Fruit fly (Drosophila melanogaster) whole organism, embryonic: Measurements from ENCODE around the gene cbt.

Source experiments
- ATbp ChIP-seq: fragments of 200-800 bp; sonication (Bioruptor generic); optimal IDR thresholded peaks from 2 replicates; lab custom pipeline; 2017; ENCODE audit warnings: missing biosample characterization, mild to moderate bottlenecking, missing genetic modification characterization, missing genetic modification reagents
- CG10979 ChIP-seq: fragments of 200-800 bp; sonication (Bioruptor generic); optimal IDR thresholded peaks from 2 replicates; lab custom pipeline; 2018; ENCODE audit warnings: missing biosample characterization, mild to moderate bottlenecking, missing genetic modification characterization, moderate library complexity
- CG11398 ChIP-seq: fragments of 200-800 bp; sonication (Bioruptor generic); optimal IDR thresholded peaks from 2 replicates; lab custom pipeline; 2016; ENCODE audit warnings: missing biosample characterization, missing genetic modification characterization
- CG12236 ChIP-seq: fragments of 200-800 bp; sonication (Bioruptor generic); optimal IDR thresholded peaks from 2 replicates; lab custom pipeline; 2016; ENCODE audit warnings: missing biosample characterization, missing genetic modification characterization
- CG12659 ChIP-seq: fragments of 200-800 bp; sonication (Bioruptor generic); optimal IDR thresholded peaks from 3 replicates; lab custom pipeline; 2017; ENCODE audit warnings: mild to moderate bottlenecking, missing biosample characterization, missing genetic modification reagents, missing genetic modification characterization
- CG16863 ChIP-seq: fragments of 200-800 bp; sonication (Bioruptor generic); optimal IDR thresholded peaks from 3 replicates; lab custom pipeline; 2016; ENCODE audit warnings: missing biosample characterization, missing genetic modification characterization
- CG17912 ChIP-seq: fragments of 200-800 bp; sonication (Bioruptor generic); optimal IDR thresholded peaks from 2 replicates; lab custom pipeline; 2018; ENCODE audit warnings: missing biosample characterization, mild to moderate bottlenecking, missing genetic modification characterization
- CG18011 ChIP-seq: fragments of 200-800 bp; sonication (Bioruptor generic); optimal IDR thresholded peaks from 2 replicates; lab custom pipeline; 2017; ENCODE audit warnings: missing biosample characterization, missing genetic modification characterization, mild to moderate bottlenecking, moderate library complexity, missing genotype
- CG2120 ChIP-seq: fragments of 200-800 bp; sonication (Bioruptor generic); optimal IDR thresholded peaks from 3 replicates; lab custom pipeline; 2016; ENCODE audit warnings: missing biosample characterization, missing genetic modification characterization
- CG3281 ChIP-seq: fragments of 200-800 bp; sonication (Bioruptor generic); optimal IDR thresholded peaks from 3 replicates; lab custom pipeline; 2017; ENCODE audit warnings: missing biosample characterization, mild to moderate bottlenecking, missing genetic modification characterization
- CG3407 ChIP-seq: fragments of 200-800 bp; sonication (Bioruptor generic); optimal IDR thresholded peaks from 2 replicates; lab custom pipeline; 2018; ENCODE audit warnings: missing biosample characterization, mild to moderate bottlenecking, missing genetic modification characterization
- CG34224 ChIP-seq: fragments of 200-800 bp; sonication (Bioruptor generic); IDR thresholded peaks from 3 replicates; pipeline ENCODE4 v1.3.6; 2022; ENCODE audit warnings: missing biosample characterization, missing genetic modification characterization; ENCODE audit not compliant: partially characterized antibody
- CG3847 ChIP-seq: fragments of 200-800 bp; sonication (Bioruptor generic); IDR thresholded peaks from 2 replicates; pipeline ENCODE4 v1.3.6; 2022; ENCODE audit warnings: missing biosample characterization, missing genetic modification characterization
- CG6254 ChIP-seq: fragments of 200-800 bp; sonication (Bioruptor generic); optimal IDR thresholded peaks from 3 replicates; lab custom pipeline; 2017; ENCODE audit warnings: mild to moderate bottlenecking, missing biosample characterization, missing genetic modification reagents, missing genetic modification characterization
- CG6689 ChIP-seq: fragments of 200-800 bp; sonication (Bioruptor generic); IDR thresholded peaks from 2 replicates; pipeline ENCODE4 v1.3.6; 2022; ENCODE audit warnings: missing biosample characterization, missing genetic modification characterization
- CG8290 ChIP-seq, 3 experiments: fragments of 200-800 bp; sonication (Bioruptor generic); optimal IDR thresholded peaks; 2 replicates each; lab custom pipeline; 2016 to 2019; ENCODE audit warnings: missing biosample characterization in 3 of 3, missing genetic modification characterization in 3 of 3, mild to moderate bottlenecking in 2 of 3, moderate library complexity in 1 of 3
- Dek ChIP-seq: fragments of 200-800 bp; sonication (Bioruptor generic); optimal IDR thresholded peaks from 3 replicates; lab custom pipeline; 2019; ENCODE audit warnings: missing biosample characterization, mild to moderate bottlenecking, missing genetic modification characterization, moderate library complexity
- Dp ChIP-seq: fragments of 200-800 bp; sonication (Bioruptor generic); optimal IDR thresholded peaks from 2 replicates; lab custom pipeline; 2018; ENCODE audit warnings: missing biosample characterization, mild to moderate bottlenecking, missing genetic modification characterization, moderate library complexity
- Dref ChIP-seq: fragments of 200-800 bp; sonication (Bioruptor generic); IDR thresholded peaks from 2 replicates; pipeline ENCODE4 v1.3.6; 2022; ENCODE audit warnings: missing biosample characterization, missing genetic modification characterization
- Fer3 ChIP-seq: fragments of 200-800 bp; sonication (Bioruptor generic); optimal IDR thresholded peaks from 2 replicates; lab custom pipeline; 2018; ENCODE audit warnings: missing biosample characterization, mild to moderate bottlenecking, missing genetic modification characterization, moderate library complexity
- Hr51 ChIP-seq, 2 experiments: fragments of 200-800 bp; sonication (Bioruptor generic); optimal IDR thresholded peaks; 2 replicates in 1 of 2; 3 replicates in 1 of 2; lab custom pipeline; 2016 to 2018; ENCODE audit warnings: missing biosample characterization in 2 of 2, missing genetic modification characterization in 2 of 2, mild to moderate bottlenecking in 1 of 2, moderate library complexity in 1 of 2
- Hr78 ChIP-seq, 2 experiments: fragments of 200-800 bp in 1 of 2; fragments of >200 bp in 1 of 2; sonication (Bioruptor generic) in 1 of 2; optimal IDR thresholded peaks; 2 replicates each; lab custom pipeline; 2017 to 2019; ENCODE audit warnings: missing biosample characterization in 2 of 2, missing genetic modification characterization in 2 of 2, mild to moderate bottlenecking in 1 of 2, moderate library complexity in 1 of 2
- MESR4 ChIP-seq: fragments of 200-800 bp; sonication (Bioruptor generic); optimal IDR thresholded peaks from 2 replicates; lab custom pipeline; 2018; ENCODE audit warnings: missing biosample characterization, mild to moderate bottlenecking, missing genetic modification characterization, moderate library complexity
- Mrtf ChIP-seq: fragments of 200-800 bp; sonication (Bioruptor generic); IDR thresholded peaks from 3 replicates; pipeline ENCODE4 v1.3.6; 2022; ENCODE audit warnings: missing biosample characterization, missing genetic modification characterization
- Nf-YC ChIP-seq: fragments of 200-800 bp; optimal IDR thresholded peaks from 3 replicates; lab custom pipeline; 2019; ENCODE audit warnings: missing biosample characterization, mild to moderate bottlenecking, missing genetic modification characterization, moderate library complexity
- Xbp1 ChIP-seq: fragments of 200-800 bp; sonication (Bioruptor generic); optimal IDR thresholded peaks from 3 replicates; lab custom pipeline; 2016; ENCODE audit warnings: missing biosample characterization, mild to moderate bottlenecking, missing genetic modification characterization
- ap ChIP-seq: fragments of 200-800 bp; sonication (Bioruptor generic); IDR thresholded peaks from 2 replicates; pipeline ENCODE4 v1.3.6; 2022; ENCODE audit warnings: missing biosample characterization, missing genetic modification characterization
- ara ChIP-seq: fragments of 200-800 bp; sonication (Bioruptor generic); IDR thresholded peaks from 2 replicates; pipeline ENCODE4 v1.3.6; 2022; ENCODE audit warnings: missing biosample characterization, missing genetic modification characterization
- az2 ChIP-seq: fragments of 200-800 bp; sonication (Bioruptor generic); optimal IDR thresholded peaks from 3 replicates; lab custom pipeline; 2016; ENCODE audit warnings: missing biosample characterization, missing genetic modification characterization
- cad ChIP-seq: fragments of >200 bp; optimal IDR thresholded peaks from 2 replicates; lab custom pipeline; 2017; ENCODE audit warnings: missing biosample characterization, missing genetic modification characterization
- da ChIP-seq: fragments of 200-800 bp; sonication (Bioruptor generic); optimal IDR thresholded peaks from 2 replicates; lab custom pipeline; 2016; ENCODE audit warnings: missing biosample characterization, missing genetic modification characterization
- dmrt11E ChIP-seq: fragments of 200-800 bp; sonication (Bioruptor generic); optimal IDR thresholded peaks from 3 replicates; lab custom pipeline; 2018; ENCODE audit warnings: missing biosample characterization, mild to moderate bottlenecking, missing genetic modification characterization, moderate library complexity
- esg ChIP-seq: fragments of 200-800 bp; sonication (Bioruptor generic); conservative IDR thresholded peaks from 2 replicates; pipeline ENCODE4 v1.3.6; 2022; ENCODE audit warnings: missing biosample characterization, missing genetic modification characterization
- fd3F ChIP-seq: fragments of 200-800 bp; sonication (Bioruptor generic); optimal IDR thresholded peaks from 2 replicates; lab custom pipeline; 2018; ENCODE audit warnings: missing biosample characterization, mild to moderate bottlenecking, missing genetic modification characterization, moderate library complexity
- fu2 ChIP-seq: fragments of 200-800 bp; sonication (Bioruptor generic); optimal IDR thresholded peaks from 2 replicates; lab custom pipeline; 2016; ENCODE audit warnings: missing biosample characterization, missing genetic modification characterization
- gcm2 ChIP-seq: fragments of 200-800 bp; sonication (Bioruptor generic); optimal IDR thresholded peaks from 2 replicates; lab custom pipeline; 2016; ENCODE audit warnings: missing biosample characterization, missing genetic modification characterization
- gsb ChIP-seq: fragments of 200-800 bp; sonication (Bioruptor generic); IDR thresholded peaks from 2 replicates; pipeline ENCODE4 v1.3.6; 2022; ENCODE audit warnings: missing biosample characterization, missing genetic modification characterization
- lab ChIP-seq: fragments of 200-800 bp; sonication (Bioruptor generic); optimal IDR thresholded peaks from 3 replicates; lab custom pipeline; 2017; ENCODE audit warnings: missing biosample characterization, missing genetic modification characterization, mild to moderate bottlenecking, moderate library complexity, missing genetic modification reagents
- lilli ChIP-seq: fragments of 200-800 bp; sonication (Bioruptor generic); optimal IDR thresholded peaks from 3 replicates; lab custom pipeline; 2016; ENCODE audit warnings: missing biosample characterization, missing genetic modification characterization
- mirr ChIP-seq: fragments of 200-800 bp; sonication (Bioruptor generic); optimal IDR thresholded peaks from 3 replicates; lab custom pipeline; 2018; ENCODE audit warnings: missing biosample characterization, mild to moderate bottlenecking, missing genetic modification characterization
- org-1 ChIP-seq: fragments of 200-800 bp; sonication (Bioruptor generic); optimal IDR thresholded peaks from 2 replicates; lab custom pipeline; 2017; ENCODE audit warnings: missing biosample characterization, missing genetic modification characterization
- pho ChIP-seq: fragments of 200-800 bp; sonication (Bioruptor generic); optimal IDR thresholded peaks from 2 replicates; lab custom pipeline; 2016; ENCODE audit warnings: missing biosample characterization, missing genetic modification characterization
- pnt ChIP-seq: fragments of 200-800 bp; sonication (Bioruptor generic); optimal IDR thresholded peaks from 3 replicates; lab custom pipeline; 2016; ENCODE audit warnings: missing biosample characterization, missing genetic modification characterization
- repo ChIP-seq: fragments of 200-800 bp; sonication (Bioruptor generic); optimal IDR thresholded peaks from 2 replicates; lab custom pipeline; 2016; ENCODE audit warnings: missing biosample characterization, missing genetic modification characterization
- salm ChIP-seq: fragments of 200-800 bp; sonication (Bioruptor generic); optimal IDR thresholded peaks from 2 replicates; lab custom pipeline; 2018; ENCODE audit warnings: missing biosample characterization, mild to moderate bottlenecking, missing genetic modification characterization
- sens-2 ChIP-seq: fragments of 200-800 bp; sonication (Bioruptor generic); IDR thresholded peaks from 2 replicates; pipeline ENCODE4 v1.3.6; 2022; ENCODE audit warnings: missing biosample characterization, missing genetic modification characterization
- stc ChIP-seq: fragments of 200-800 bp; sonication (Bioruptor generic); IDR thresholded peaks from 2 replicates; pipeline ENCODE4 v1.3.6; 2022; ENCODE audit warnings: missing biosample characterization, missing genetic modification characterization
- sug ChIP-seq: fragments of 200-800 bp; optimal IDR thresholded peaks from 2 replicates; lab custom pipeline; 2019; ENCODE audit warnings: missing biosample characterization, mild to moderate bottlenecking, missing genetic modification characterization, moderate library complexity
- usp ChIP-seq: fragments of >200 bp; optimal IDR thresholded peaks from 2 replicates; lab custom pipeline; 2017; ENCODE audit warnings: missing biosample characterization, missing genetic modification characterization
- wor ChIP-seq: fragments of 200-800 bp; sonication (Bioruptor generic); IDR thresholded peaks from 2 replicates; pipeline ENCODE4 v1.3.6; 2022; ENCODE audit warnings: missing biosample characterization, missing genetic modification characterization

The cbt gene

DNA sequence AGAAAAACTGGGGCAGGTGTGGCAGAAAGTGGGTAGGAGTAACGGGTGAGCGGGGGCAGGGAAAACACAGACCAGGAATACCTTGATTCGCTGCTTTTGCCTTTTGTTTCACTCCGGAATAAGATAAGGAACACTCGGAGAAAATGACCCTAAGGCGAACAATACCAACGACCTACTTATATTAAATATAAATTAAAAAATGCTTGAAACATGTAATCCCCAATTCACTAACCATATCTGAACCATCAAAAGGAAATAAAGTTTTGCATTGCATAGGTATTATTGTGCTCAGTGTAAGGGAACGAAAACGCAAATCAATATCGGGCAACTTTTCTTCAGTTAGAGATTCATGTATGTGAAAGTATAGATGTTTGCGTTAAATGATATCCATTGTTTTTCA is 32.5 kb upstream of the cbt start (continued):
- no peak for TF ChIP-seq CG3281 (GFP tag; lab: Kevin White, UChicago)
- TF ChIP-seq stc (GFP tag; lab: Robert Waterston, UW) = peak; percentile 54; the same call in 1 of the 2 replicates
- TF ChIP-seq Dref (GFP tag; lab: Robert Waterston, UW) = no peak
- no peak for TF ChIP-seq CG18011
- TF ChIP-seq CG16863 = peak; percentile 21
- peak; percentile 71 for TF ChIP-seq ATbp
- TF ChIP-seq mirr (GFP tag; lab: Kevin White, UChicago) = no peak
- no peak for TF ChIP-seq CG11398 (GFP tag; lab: Kevin White, UChicago)
- peak; percentile 62 for TF ChIP-seq ap (GFP tag; lab: Robert Waterston, UW)
- TF ChIP-seq gsb (GFP tag; lab: Robert Waterston, UW) = no peak
- TF ChIP-seq wor = peak; percentile 52
- TF ChIP-seq dmrt11E = peak; percentile 65
- peak; percentile 50; the same call in 1 of the 3 replicates for TF ChIP-seq Mrtf (GFP tag; lab: Robert Waterston, UW)
- TF ChIP-seq Dek = peak; percentile 55
- no peak for TF ChIP-seq Nf-YC
- TF ChIP-seq CG2120 (GFP tag; lab: Kevin White, UChicago) = peak; percentile 63
- TF ChIP-seq repo = no peak
- TF ChIP-seq esg (GFP tag; lab: Robert Waterston, UW) = peak; percentile 58
- TF ChIP-seq CG3407 (GFP tag; lab: Kevin White, UChicago) = peak; percentile 43
- no peak for TF ChIP-seq usp
- no peak for TF ChIP-seq CG34224 (GFP tag; lab: Robert Waterston, UW)
- peak; percentile 63 for TF ChIP-seq lilli (GFP tag; lab: Kevin White, UChicago)
- peak in 1 of 2 experiments; percentile 8 for TF ChIP-seq Hr78 (GFP tag; optimal IDR thresholded peaks at IDR 0.05; lab: Kevin White, UChicago)
- peak; percentile 53 for TF ChIP-seq CG12659
- peak; percentile 37 for TF ChIP-seq CG10979 (tag; lab: Kevin White, UChicago)
- no peak for TF ChIP-seq pho (GFP tag; lab: Kevin White, UChicago)
- TF ChIP-seq Xbp1 = peak; percentile 76
- TF ChIP-seq salm (tag; lab: Kevin White, UChicago) = peak; percentile 21
- TF ChIP-seq Hr51 (GFP tag; optimal IDR thresholded peaks at IDR 0.05; lab: Kevin White, UChicago) = peak; percentile 37 to 75
- peak; percentile 23 for TF ChIP-seq fd3F (GFP tag; lab: Kevin White, UChicago)
- no peak for TF ChIP-seq fu2 (GFP tag; lab: Kevin White, UChicago)
- TF ChIP-seq sens-2 (GFP tag; lab: Robert Waterston, UW) = peak; percentile 66; the same call in 1 of the 2 replicates
- no peak for TF ChIP-seq gcm2 (GFP tag; lab: Kevin White, UChicago)
- no peak for TF ChIP-seq CG17912 (GFP tag; lab: Kevin White, UChicago)
- no peak for TF ChIP-seq da (GFP tag; lab: Kevin White, UChicago)
- peak; percentile 1 for TF ChIP-seq Fer3 (tag; lab: Kevin White, UChicago)
- no peak for TF ChIP-seq cad (GFP tag; lab: Kevin White, UChicago)
- TF ChIP-seq az2 (GFP tag; lab: Kevin White, UChicago) = peak; percentile 65
- TF ChIP-seq sug (tag; lab: Kevin White, UChicago) = no peak
- no peak for TF ChIP-seq CG12236
- TF ChIP-seq CG6254 (GFP tag; lab: Kevin White, UChicago) = no peak
- TF ChIP-seq ara (GFP tag; lab: Robert Waterston, UW) = 0 out of 2 replicates have a peak, but pooled peaks have one; percentile 39
- peak; percentile 32 for TF ChIP-seq lab (GFP tag; lab: Kevin White, UChicago)
- TF ChIP-seq MESR4 (GFP tag; lab: Kevin White, UChicago) = no peak
- no peak for TF ChIP-seq CG8290 (GFP tag; optimal IDR thresholded peaks at IDR 0.05; lab: Kevin White, UChicago)
- peak in 1 of 2 experiments; percentile 6 for TF ChIP-seq CG8290 (tag; optimal IDR thresholded peaks at IDR 0.05; lab: Kevin White, UChicago)
- TF ChIP-seq pnt (GFP tag; lab: Kevin White, UChicago) = no peak
- peak; percentile 36; the same call in 1 of the 2 replicates for TF ChIP-seq CG6689
- no peak for TF ChIP-seq Dp (GFP tag; lab: Kevin White, UChicago)
- TF ChIP-seq org-1 (GFP tag; lab: Kevin White, UChicago) = peak; percentile 52
- TF ChIP-seq CG3847 (GFP tag; lab: Robert Waterston, UW) = peak; percentile 12; the same call in 1 of the 2 replicates
